Worm (Caenorhabditis elegans) whole organism, L3 larva: Measurements from ENCODE around the gene F26D11.1.

ENCODE experiments used
- R02D3.7 ChIP-seq: fragments of 150-350 bp; optimal IDR thresholded peaks from 2 replicates; lab custom pipeline; 2014; ENCODE audit warnings: missing biosample characterization, missing genetic modification characterization
- ZK546.5 ChIP-seq: sonication (generic microtip); optimal IDR thresholded peaks from 2 replicates; lab custom pipeline; 2017; ENCODE audit warnings: missing biosample characterization, missing genetic modification characterization
- aly-2 ChIP-seq: fragments of 150-350 bp; optimal IDR thresholded peaks from 2 replicates; lab custom pipeline; 2014; ENCODE audit warnings: missing biosample characterization, missing genetic modification characterization
- ceh-16 ChIP-seq: sonication (generic microtip); optimal IDR thresholded peaks from 2 replicates; lab custom pipeline; 2017; ENCODE audit warnings: missing biosample characterization, missing genetic modification characterization
- ceh-82 ChIP-seq: fragments of 150-350 bp; optimal IDR thresholded peaks from 2 replicates; lab custom pipeline; 2014; ENCODE audit warnings: missing biosample characterization, missing genetic modification characterization
- ceh-9 ChIP-seq: sonication (generic microtip); optimal IDR thresholded peaks from 2 replicates; lab custom pipeline; 2018; ENCODE audit warnings: missing biosample characterization, missing genetic modification characterization
- elt-1 ChIP-seq: fragments of 150-350 bp; optimal IDR thresholded peaks from 2 replicates; lab custom pipeline; 2014; ENCODE audit warnings: missing biosample characterization, missing genetic modification characterization
- elt-2 ChIP-seq: sonication (generic microtip); optimal IDR thresholded peaks from 2 replicates; lab custom pipeline; 2016; ENCODE audit warnings: missing genetic modification reagents, mild to moderate bottlenecking, missing genetic modification characterization, missing compliant biosample characterization
- eor-1 ChIP-seq, 2 experiments: fragments of 150-350 bp; optimal IDR thresholded peaks; 2 replicates each; lab custom pipeline; 2014 to 2018; ENCODE audit warnings: missing biosample characterization in 2 of 2, missing genetic modification characterization in 2 of 2
- fkh-10 ChIP-seq: sonication (generic microtip); optimal IDR thresholded peaks from 2 replicates; lab custom pipeline; 2017; ENCODE audit warnings: missing biosample characterization, missing genetic modification reagents, missing genetic modification characterization
- fkh-2 ChIP-seq: fragments of 150-350 bp; optimal IDR thresholded peaks from 2 replicates; lab custom pipeline; 2014; ENCODE audit warnings: missing biosample characterization, missing genetic modification reagents, missing genetic modification characterization
- fos-1 ChIP-seq: fragments of 150-350 bp; optimal IDR thresholded peaks from 2 replicates; lab custom pipeline; 2014; ENCODE audit warnings: missing biosample characterization, missing genetic modification characterization
- hmg-11 ChIP-seq: sonication (generic microtip); optimal IDR thresholded peaks from 2 replicates; lab custom pipeline; 2016; ENCODE audit warnings: missing genetic modification characterization, missing compliant biosample characterization
- jun-1 ChIP-seq: fragments of 150-350 bp; optimal IDR thresholded peaks from 2 replicates; lab custom pipeline; 2014; ENCODE audit warnings: missing biosample characterization, missing genetic modification reagents, missing genetic modification characterization
- lin-15B ChIP-seq: fragments of 150-350 bp; optimal IDR thresholded peaks from 2 replicates; lab custom pipeline; 2014; ENCODE audit warnings: missing biosample characterization, missing genetic modification characterization
- lin-39 ChIP-seq: fragments of 150-350 bp; optimal IDR thresholded peaks from 2 replicates; lab custom pipeline; 2018; ENCODE audit warnings: missing biosample characterization, missing genetic modification reagents, missing genetic modification characterization
- lsy-12 ChIP-seq: sonication (generic microtip); optimal IDR thresholded peaks from 2 replicates; lab custom pipeline; 2016; ENCODE audit warnings: mild to moderate bottlenecking, missing genetic modification characterization, missing compliant biosample characterization
- mdl-1 ChIP-seq: fragments of 150-350 bp; optimal IDR thresholded peaks from 2 replicates; lab custom pipeline; 2014; ENCODE audit warnings: missing biosample characterization, missing genetic modification characterization
- mml-1 ChIP-seq: fragments of 150-350 bp; sonication (generic microtip); optimal IDR thresholded peaks from 3 replicates; lab custom pipeline; 2014; ENCODE audit warnings: missing biosample characterization, missing genetic modification characterization
- nfya-1 ChIP-seq: sonication (generic microtip); optimal IDR thresholded peaks from 2 replicates; lab custom pipeline; 2017; ENCODE audit warnings: missing genetic modification characterization, mild to moderate bottlenecking, missing compliant biosample characterization, antibody characterized with exemption, moderate library complexity; ENCODE audit not compliant: insufficient read depth
- nhr-11 ChIP-seq: fragments of 150-350 bp; optimal IDR thresholded peaks from 2 replicates; lab custom pipeline; 2014; ENCODE audit warnings: missing biosample characterization, missing genetic modification characterization
- nhr-12 ChIP-seq: fragments of 150-350 bp; optimal IDR thresholded peaks from 2 replicates; lab custom pipeline; 2014; ENCODE audit warnings: missing biosample characterization, missing genetic modification characterization
- nhr-23 ChIP-seq: fragments of 150-350 bp; optimal IDR thresholded peaks from 2 replicates; lab custom pipeline; 2014; ENCODE audit warnings: missing biosample characterization, missing genetic modification reagents, missing genetic modification characterization
- nhr-25 ChIP-seq: sonication (generic microtip); optimal IDR thresholded peaks from 2 replicates; lab custom pipeline; 2017; ENCODE audit warnings: missing biosample characterization, missing genetic modification characterization
- nhr-28 ChIP-seq: fragments of 150-350 bp; optimal IDR thresholded peaks from 2 replicates; lab custom pipeline; 2014; ENCODE audit warnings: missing biosample characterization, missing genetic modification characterization
- nhr-67 ChIP-seq: fragments of 150-350 bp; optimal IDR thresholded peaks from 2 replicates; lab custom pipeline; 2014; ENCODE audit warnings: missing biosample characterization, missing genetic modification characterization
- pha-4 ChIP-seq: fragments of 150-350 bp; optimal IDR thresholded peaks from 2 replicates; lab custom pipeline; 2014; ENCODE audit warnings: missing biosample characterization, missing genetic modification reagents, missing genetic modification characterization
- pqm-1 ChIP-seq: fragments of 150-350 bp; optimal IDR thresholded peaks from 2 replicates; lab custom pipeline; 2017; ENCODE audit warnings: missing biosample characterization, missing genetic modification characterization, inconsistent platforms
- sea-2 ChIP-seq: fragments of 150-350 bp; sonication (generic microtip); optimal IDR thresholded peaks from 4 replicates; lab custom pipeline; 2014; ENCODE audit warnings: missing biosample characterization, missing genetic modification reagents, missing genetic modification characterization
- skn-1 ChIP-seq: fragments of 150-350 bp; optimal IDR thresholded peaks from 2 replicates; lab custom pipeline; 2014; ENCODE audit warnings: missing biosample characterization, missing genetic modification characterization
- snpc-4 ChIP-seq: fragments of 150-350 bp; optimal IDR thresholded peaks from 2 replicates; lab custom pipeline; 2014; ENCODE audit warnings: missing biosample characterization, missing genetic modification characterization
- tbx-2 ChIP-seq: sonication (generic microtip); optimal IDR thresholded peaks from 2 replicates; lab custom pipeline; 2016; ENCODE audit warnings: mild to moderate bottlenecking, missing genetic modification characterization, missing compliant biosample characterization
- unc-39 ChIP-seq: sonication (generic microtip); optimal IDR thresholded peaks from 4 replicates; lab custom pipeline; 2017; ENCODE audit warnings: missing biosample characterization, missing genetic modification characterization
- unc-62 ChIP-seq: fragments of 150-350 bp; sonication (generic microtip); optimal IDR thresholded peaks from 4 replicates; lab custom pipeline; 2014; ENCODE audit warnings: missing biosample characterization, missing genetic modification reagents, missing genetic modification characterization
- ztf-11 ChIP-seq: fragments of 150-350 bp; optimal IDR thresholded peaks from 2 replicates; lab custom pipeline; 2014; ENCODE audit warnings: missing biosample characterization, missing genetic modification characterization

Gene F26D11.1

ce11 chrV:7994570-7994969, 13.2 kb downstream of the F26D11.1 start, which contains the start of gene ceh-76:
ceh-76 (minus strand) TSS chrV:7994670.
- TF ChIP-seq ceh-9 (tag; lab: Kevin White, UChicago) (no peak), lsy-12 (no peak), fos-1 (tag; lab: Kevin White, UChicago) (no peak), fkh-10 (no peak), jun-1 (tag; lab: Kevin White, UChicago) (no peak), unc-39 (no peak), mdl-1 (tag; lab: Kevin White, UChicago) (no peak), fkh-2 (tag; lab: Kevin White, UChicago) (no peak), lin-15B (tag; lab: Kevin White, UChicago) (no peak), nhr-23 (tag; lab: Kevin White, UChicago) (no peak), tbx-2 (tag; lab: Kevin White, UChicago) (no peak), eor-1 (tag; optimal IDR thresholded peaks at IDR 0.05; lab: Kevin White, UChicago) (no peak), skn-1 (tag; lab: Kevin White, UChicago) (no peak), pha-4 (no peak)

DNA sequence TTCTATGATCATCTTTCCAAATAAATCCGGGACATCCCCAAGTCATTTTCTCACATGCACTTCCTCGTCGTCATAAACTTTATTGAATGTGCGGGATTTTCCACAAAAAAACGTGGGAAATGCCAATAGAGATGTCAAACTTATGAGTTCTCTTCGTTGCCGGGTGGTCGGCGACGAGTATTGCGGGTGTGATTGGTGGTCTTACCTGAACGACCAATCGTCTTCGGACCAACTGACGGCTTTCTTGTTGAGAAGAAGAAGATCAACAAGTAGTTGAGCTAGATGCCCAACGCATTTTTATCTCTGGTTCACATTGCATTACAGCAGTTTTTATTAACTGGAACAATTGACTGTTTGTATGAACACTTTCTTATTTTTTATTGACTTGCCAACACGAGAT, 13.8 kb downstream of the F26D11.1 start:
- no peak for TF ChIP-seq fkh-10
- no peak for TF ChIP-seq nhr-12
- TF ChIP-seq nhr-28 (tag; lab: Kevin White, UChicago), result no peak
- no peak for TF ChIP-seq ceh-82 (tag; lab: Kevin White, UChicago)
- TF ChIP-seq nfya-1 (tag; lab: Kevin White, UChicago), result peak; percentile 62

DNA sequence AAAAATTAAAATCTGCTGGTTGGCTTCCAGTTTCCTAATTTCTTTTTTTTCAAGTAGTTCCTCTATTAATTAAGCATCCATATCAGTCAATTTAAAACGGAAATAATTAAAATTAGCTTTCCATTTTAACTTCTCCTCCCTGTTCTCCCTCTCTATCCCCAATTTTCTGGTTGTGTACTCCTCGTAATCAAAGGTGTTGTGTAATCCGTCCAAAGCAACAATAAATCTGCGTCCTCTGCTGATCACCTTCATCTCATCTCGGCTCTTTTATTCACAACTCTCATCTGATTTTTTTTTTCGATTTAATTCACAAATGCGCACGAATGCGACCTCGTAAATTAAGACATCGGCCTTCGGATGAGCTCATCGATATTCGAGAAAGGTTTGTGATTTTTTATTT, 14.5 kb downstream of the F26D11.1 start, which contains the start of gene Y97E10AR.2:
Gene Y97E10AR.2 (plus strand): TSS at position 301 of the 400 bp plus-strand sequence.
- TF ChIP-seq fos-1 (tag; lab: Kevin White, UChicago) (no peak), nhr-67 (tag; lab: Kevin White, UChicago) (no peak), nhr-12 (no peak), ZK546.5 (no peak), skn-1 (tag; lab: Kevin White, UChicago) (no peak), fkh-2 (tag; lab: Kevin White, UChicago) (no peak), aly-2 (no peak), fkh-10 (no peak), mml-1 (tag; lab: Kevin White, UChicago) (no peak), mdl-1 (tag; lab: Kevin White, UChicago) (no peak)

ce11 chrV:8000929-8001513, 19.7 kb downstream of the F26D11.1 start, which contains the start of gene Y97E10AR.1:
Y97E10AR.1 (plus strand) TSS chrV:8001463.
- TF ChIP-seq nfya-1 (tag; lab: Kevin White, UChicago) (peak; percentile 82), mdl-1 (tag; lab: Kevin White, UChicago) (peak; percentile 73), elt-2 (tag; lab: Kevin White, UChicago) (peak; percentile 92), nhr-25 (tag; lab: Kevin White, UChicago) (peak; percentile 53), hmg-11 (tag; lab: Kevin White, UChicago) (peak; percentile 73), elt-1 (peak; percentile 46), fkh-2 (tag; lab: Kevin White, UChicago) (peak; percentile 86), pha-4 (peak; percentile 78), ztf-11 (no peak), ZK546.5 (no peak), nhr-23 (tag; lab: Kevin White, UChicago) (peak; percentile 48), ceh-16 (tag; lab: Kevin White, UChicago) (no peak), fkh-10 (peak; percentile 49), snpc-4 (tag; lab: Kevin White, UChicago) (peak; percentile 76), sea-2 (peak; percentile 58), nhr-11 (tag; lab: Kevin White, UChicago) (peak; percentile 57), R02D3.7 (tag; lab: Kevin White, UChicago) (peak; percentile 15), lin-39 (tag; lab: Kevin White, UChicago) (peak; percentile 14), nhr-28 (tag; lab: Kevin White, UChicago) (no peak), nhr-67 (tag; lab: Kevin White, UChicago) (no peak), pqm-1 (tag; lab: Kevin White, UChicago) (peak; percentile 88), unc-62 (GFP tag; lab: Kevin White, UChicago) (peak; percentile 50), lin-15B (tag; lab: Kevin White, UChicago) (peak; percentile 62), jun-1 (tag; lab: Kevin White, UChicago) (peak; percentile 73)
